Fruit fly (Drosophila melanogaster) whole organism, embryonic: ENCODE data around the gene ND-MNLL.

ENCODE experiments used
- Abd-B ChIP-seq: fragments of 200-800 bp; sonication (Bioruptor generic); optimal IDR thresholded peaks from 2 replicates; lab custom pipeline; 2018; ENCODE audit warnings: missing biosample characterization, mild to moderate bottlenecking, missing genetic modification characterization, moderate library complexity
- Atf6 ChIP-seq: fragments of 200-800 bp; sonication (Bioruptor generic); IDR thresholded peaks from 2 replicates; pipeline ENCODE4 v1.3.6; 2022; ENCODE audit warnings: missing biosample characterization, missing genetic modification characterization
- CG11093 ChIP-seq: fragments of 200-800 bp; sonication (Bioruptor generic); IDR thresholded peaks from 3 replicates; pipeline ENCODE4 v1.3.6; 2022; ENCODE audit warnings: missing biosample characterization, missing genetic modification characterization
- CG11696 ChIP-seq: fragments of 200-800 bp; sonication (Bioruptor generic); IDR thresholded peaks from 2 replicates; pipeline ENCODE4 v1.3.6; 2022; ENCODE audit warnings: missing biosample characterization, missing genetic modification characterization
- CG14050 ChIP-seq: fragments of 200-800 bp; sonication (Bioruptor generic); IDR thresholded peaks from 3 replicates; pipeline ENCODE4 v1.3.6; 2022; ENCODE audit warnings: missing biosample characterization, missing genetic modification characterization
- CG15514 ChIP-seq: fragments of 200-800 bp; sonication (Bioruptor generic); optimal IDR thresholded peaks from 3 replicates; lab custom pipeline; 2017; ENCODE audit warnings: missing biosample characterization, missing genetic modification characterization, mild to moderate bottlenecking, moderate library complexity, missing genetic modification reagents
- CG17385 ChIP-seq: fragments of 200-800 bp; sonication (Bioruptor generic); optimal IDR thresholded peaks from 3 replicates; lab custom pipeline; 2018; ENCODE audit warnings: missing biosample characterization, mild to moderate bottlenecking, missing genetic modification characterization
- CG18619 ChIP-seq: fragments of 200-800 bp; sonication (Bioruptor generic); optimal IDR thresholded peaks from 3 replicates; lab custom pipeline; 2017; ENCODE audit warnings: missing biosample characterization, mild to moderate bottlenecking, missing genetic modification characterization
- CG18764 ChIP-seq: fragments of 200-800 bp; sonication (Bioruptor generic); optimal IDR thresholded peaks from 3 replicates; lab custom pipeline; 2016; ENCODE audit warnings: missing biosample characterization, missing genetic modification characterization
- CG2120 ChIP-seq: fragments of 200-800 bp; sonication (Bioruptor generic); optimal IDR thresholded peaks from 3 replicates; lab custom pipeline; 2016; ENCODE audit warnings: missing biosample characterization, missing genetic modification characterization
- CG2678 ChIP-seq: fragments of 200-800 bp; sonication (Bioruptor generic); optimal IDR thresholded peaks from 3 replicates; lab custom pipeline; 2019; ENCODE audit warnings: missing biosample characterization, mild to moderate bottlenecking, missing genetic modification characterization, moderate library complexity
- CG42726 ChIP-seq: fragments of 200-800 bp; sonication (Bioruptor generic); IDR thresholded peaks from 2 replicates; pipeline ENCODE4 v1.3.6; 2022; ENCODE audit warnings: missing biosample characterization, missing genetic modification characterization; ENCODE audit not compliant: partially characterized antibody
- CG4820 ChIP-seq: fragments of 200-800 bp; sonication (Bioruptor generic); optimal IDR thresholded peaks from 3 replicates; lab custom pipeline; 2016; ENCODE audit warnings: missing biosample characterization, missing genetic modification characterization
- CG6175 ChIP-seq: fragments of 200-800 bp; sonication (Bioruptor generic); IDR thresholded peaks from 3 replicates; pipeline ENCODE4 v1.3.6; 2022; ENCODE audit warnings: missing biosample characterization, missing genetic modification characterization
- CG6254 ChIP-seq: fragments of 200-800 bp; sonication (Bioruptor generic); optimal IDR thresholded peaks from 3 replicates; lab custom pipeline; 2017; ENCODE audit warnings: mild to moderate bottlenecking, missing biosample characterization, missing genetic modification reagents, missing genetic modification characterization
- CG7357 ChIP-seq: fragments of 200-800 bp; sonication (Bioruptor generic); IDR thresholded peaks from 3 replicates; pipeline ENCODE4 v1.3.6; 2022; ENCODE audit warnings: missing biosample characterization, missing genetic modification characterization
- CG7556 ChIP-seq: fragments of 200-800 bp; sonication (Bioruptor generic); optimal IDR thresholded peaks from 2 replicates; lab custom pipeline; 2017; ENCODE audit warnings: missing biosample characterization, mild to moderate bottlenecking, missing genetic modification characterization
- CG7839 ChIP-seq: fragments of 200-800 bp; sonication (Bioruptor generic); optimal IDR thresholded peaks from 3 replicates; lab custom pipeline; 2018; ENCODE audit warnings: missing biosample characterization, mild to moderate bottlenecking, missing genetic modification characterization, moderate library complexity
- CG7928 ChIP-seq: fragments of 200-800 bp; sonication (Bioruptor generic); optimal IDR thresholded peaks from 2 replicates; lab custom pipeline; 2017; ENCODE audit warnings: missing biosample characterization, mild to moderate bottlenecking, missing genetic modification characterization
- CG9727 ChIP-seq: fragments of 200-800 bp; sonication (Bioruptor generic); optimal IDR thresholded peaks from 3 replicates; lab custom pipeline; 2017; ENCODE audit warnings: missing biosample characterization, mild to moderate bottlenecking, missing genetic modification characterization
- Camta ChIP-seq: fragments of 200-800 bp; sonication (Bioruptor generic); optimal IDR thresholded peaks from 2 replicates; lab custom pipeline; 2016; ENCODE audit warnings: missing biosample characterization, missing genetic modification characterization
- D19A ChIP-seq: fragments of 200-800 bp; optimal IDR thresholded peaks from 3 replicates; lab custom pipeline; 2019; ENCODE audit warnings: missing biosample characterization, mild to moderate bottlenecking, missing genetic modification characterization, moderate library complexity
- D19B ChIP-seq: fragments of 200-800 bp; sonication (Bioruptor generic); optimal IDR thresholded peaks from 2 replicates; lab custom pipeline; 2017; ENCODE audit warnings: missing biosample characterization, mild to moderate bottlenecking, missing genetic modification characterization
- Kr ChIP-seq: fragments of 200-800 bp; sonication (Bioruptor generic); optimal IDR thresholded peaks from 2 replicates; lab custom pipeline; 2017; ENCODE audit warnings: missing biosample characterization, mild to moderate bottlenecking, missing genetic modification characterization
- Lpt ChIP-seq: fragments of >200 bp; optimal IDR thresholded peaks from 2 replicates; lab custom pipeline; 2018; ENCODE audit warnings: missing biosample characterization, missing genetic modification characterization
- MESR4 ChIP-seq: fragments of 200-800 bp; sonication (Bioruptor generic); optimal IDR thresholded peaks from 2 replicates; lab custom pipeline; 2018; ENCODE audit warnings: missing biosample characterization, mild to moderate bottlenecking, missing genetic modification characterization, moderate library complexity
- NC2β ChIP-seq: fragments of 200-800 bp; sonication (Bioruptor generic); optimal IDR thresholded peaks from 2 replicates; lab custom pipeline; 2016; ENCODE audit warnings: missing biosample characterization, missing genetic modification characterization
- Poxn ChIP-seq: fragments of 200-800 bp; sonication (Bioruptor generic); IDR thresholded peaks from 2 replicates; pipeline ENCODE4 v1.3.6; 2022; ENCODE audit warnings: missing biosample characterization, missing genetic modification characterization
- Sox102F ChIP-seq: fragments of 200-800 bp; sonication (Bioruptor generic); optimal IDR thresholded peaks from 2 replicates; lab custom pipeline; 2018; ENCODE audit warnings: missing biosample characterization, mild to moderate bottlenecking, missing genetic modification characterization, moderate library complexity
- Vsx1 ChIP-seq: fragments of 200-800 bp; sonication (Bioruptor generic); optimal IDR thresholded peaks from 2 replicates; lab custom pipeline; 2017; ENCODE audit warnings: missing biosample characterization, mild to moderate bottlenecking, missing genetic modification characterization, missing genetic modification reagents
- abd-A ChIP-seq: fragments of 200-800 bp; sonication (Bioruptor generic); optimal IDR thresholded peaks from 3 replicates; lab custom pipeline; 2019; ENCODE audit warnings: missing biosample characterization, mild to moderate bottlenecking, missing genetic modification characterization, moderate library complexity
- ase ChIP-seq: fragments of 200-800 bp; sonication (Bioruptor generic); IDR thresholded peaks from 3 replicates; pipeline ENCODE4 v1.3.6; 2022; ENCODE audit warnings: missing biosample characterization, missing genetic modification characterization
- ash1 ChIP-seq: fragments of 200-800 bp; sonication (Bioruptor generic); optimal IDR thresholded peaks from 2 replicates; lab custom pipeline; 2018; ENCODE audit warnings: missing biosample characterization, mild to moderate bottlenecking, missing genetic modification characterization
- br ChIP-seq: fragments of >200 bp; optimal IDR thresholded peaks from 2 replicates; lab custom pipeline; 2017
- corto ChIP-seq: fragments of 200-800 bp; sonication (Bioruptor generic); optimal IDR thresholded peaks from 2 replicates; lab custom pipeline; 2016; ENCODE audit warnings: missing biosample characterization, mild to moderate bottlenecking, missing genetic modification characterization, moderate library complexity
- cwo ChIP-seq: fragments of 200-800 bp; sonication (Bioruptor generic); optimal IDR thresholded peaks from 3 replicates; lab custom pipeline; 2017; ENCODE audit warnings: missing biosample characterization, missing genetic modification characterization, mild to moderate bottlenecking, moderate library complexity, missing genetic modification reagents
- fru ChIP-seq: fragments of >200 bp; optimal IDR thresholded peaks from 2 replicates; lab custom pipeline; 2017
- fu2 ChIP-seq: fragments of 200-800 bp; sonication (Bioruptor generic); optimal IDR thresholded peaks from 2 replicates; lab custom pipeline; 2016; ENCODE audit warnings: missing biosample characterization, missing genetic modification characterization
- ham ChIP-seq: fragments of 200-800 bp; sonication (Bioruptor generic); IDR thresholded peaks from 2 replicates; pipeline ENCODE4 v1.3.6; 2022; ENCODE audit warnings: missing biosample characterization, missing genetic modification characterization
- hbn ChIP-seq: fragments of 200-800 bp; sonication (Bioruptor generic); IDR thresholded peaks from 2 replicates; pipeline ENCODE4 v1.3.6; 2022; ENCODE audit warnings: missing biosample characterization, missing genetic modification characterization; ENCODE audit not compliant: partially characterized antibody
- insv ChIP-seq, 2 experiments: fragments of 200-800 bp; sonication (Bioruptor generic); optimal IDR thresholded peaks; 3 replicates each; lab custom pipeline; 2016 to 2018; ENCODE audit warnings: missing biosample characterization in 2 of 2, missing genetic modification characterization in 2 of 2
- inv ChIP-seq: fragments of 200-800 bp; sonication (Bioruptor generic); IDR thresholded peaks from 2 replicates; pipeline ENCODE4 v1.3.6; 2022; ENCODE audit warnings: missing biosample characterization, missing genetic modification characterization; ENCODE audit not compliant: partially characterized antibody
- oc ChIP-seq: fragments of 200-800 bp; sonication (Bioruptor generic); optimal IDR thresholded peaks from 2 replicates; lab custom pipeline; 2018; ENCODE audit warnings: missing biosample characterization, mild to moderate bottlenecking, missing genetic modification characterization, moderate library complexity
- org-1 ChIP-seq: fragments of 200-800 bp; sonication (Bioruptor generic); optimal IDR thresholded peaks from 2 replicates; lab custom pipeline; 2017; ENCODE audit warnings: missing biosample characterization, missing genetic modification characterization
- ro ChIP-seq: fragments of 200-800 bp; sonication (Bioruptor generic); IDR thresholded peaks from 2 replicates; pipeline ENCODE4 v1.3.6; 2022; ENCODE audit warnings: missing biosample characterization, missing genetic modification characterization
- salm ChIP-seq: fragments of 200-800 bp; sonication (Bioruptor generic); optimal IDR thresholded peaks from 2 replicates; lab custom pipeline; 2018; ENCODE audit warnings: missing biosample characterization, mild to moderate bottlenecking, missing genetic modification characterization
- shn ChIP-seq: fragments of 200-800 bp; sonication (Bioruptor generic); optimal IDR thresholded peaks from 3 replicates; lab custom pipeline; 2016; ENCODE audit warnings: missing biosample characterization, missing genetic modification characterization
- so ChIP-seq: fragments of 200-800 bp; sonication (Bioruptor generic); IDR thresholded peaks from 3 replicates; pipeline ENCODE4 v1.3.6; 2022; ENCODE audit warnings: missing biosample characterization, missing genetic modification characterization
- tio ChIP-seq: fragments of 200-800 bp; sonication (Bioruptor generic); optimal IDR thresholded peaks from 2 replicates; lab custom pipeline; 2017; ENCODE audit warnings: missing biosample characterization, missing genetic modification characterization, inconsistent platforms
- unc-4 ChIP-seq: fragments of 200-800 bp; sonication (Bioruptor generic); IDR thresholded peaks from 2 replicates; pipeline ENCODE4 v1.3.6; 2022; ENCODE audit warnings: missing biosample characterization, missing genetic modification characterization; ENCODE audit not compliant: partially characterized antibody

ND-MNLL gene

DNA sequence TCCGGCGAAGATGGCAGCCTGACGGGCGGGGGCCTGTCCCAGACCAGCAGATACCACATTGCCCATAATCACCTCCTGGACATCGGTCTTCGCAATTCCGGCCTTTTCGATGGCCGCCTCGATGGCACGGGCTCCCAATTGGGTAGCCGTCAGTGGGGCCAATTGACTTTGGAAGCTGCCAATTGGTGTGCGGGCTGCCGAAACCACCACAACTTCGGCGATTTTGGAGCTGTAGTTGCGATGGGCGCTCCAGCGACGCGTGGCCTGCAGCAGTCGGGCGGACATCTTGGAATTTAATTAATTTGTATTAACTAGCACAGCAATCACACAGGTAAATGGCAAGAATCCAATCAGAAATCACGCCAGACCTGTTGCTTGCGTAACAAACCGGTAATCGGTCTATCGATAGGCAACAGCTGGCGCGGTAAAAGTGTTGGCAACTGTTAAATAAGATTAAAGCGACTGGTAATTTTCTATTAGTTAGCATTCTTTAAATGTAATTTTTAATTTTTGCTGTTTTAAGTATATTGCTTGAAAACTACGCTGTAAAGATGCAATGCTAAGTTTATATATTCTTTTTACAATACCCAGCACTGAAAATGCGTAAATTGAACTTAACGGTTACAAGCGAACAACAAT, 5.1 kb downstream of the ND-MNLL start, which contains the start of gene Acat1 (continued):
- TF ChIP-seq fru = no peak
- 0 out of 3 replicates have a peak, but pooled peaks have one; percentile 12 for TF ChIP-seq so (GFP tag; lab: Robert Waterston, UW)
- TF ChIP-seq ash1 (GFP tag; lab: Kevin White, UChicago) = no peak
- TF ChIP-seq CG2120 (GFP tag; lab: Kevin White, UChicago) = peak; percentile 80
- no peak for TF ChIP-seq CG7928 (GFP tag; lab: Kevin White, UChicago)
- peak; percentile 15 for TF ChIP-seq CG18619 (GFP tag; lab: Kevin White, UChicago)
- no peak for TF ChIP-seq CG7357 (GFP tag; lab: Robert Waterston, UW)
- TF ChIP-seq CG7556 (GFP tag; lab: Kevin White, UChicago) = peak; percentile 58
- no peak for TF ChIP-seq br (lab: Kevin White, UChicago)
- peak; percentile 25 for TF ChIP-seq Camta
- TF ChIP-seq ase (GFP tag; lab: Robert Waterston, UW) = no peak
- no peak for TF ChIP-seq Vsx1 (GFP tag; lab: Kevin White, UChicago)
- TF ChIP-seq D19A (tag; lab: Kevin White, UChicago) = peak; percentile 46
- TF ChIP-seq cwo = peak; percentile 32
- TF ChIP-seq CG2678 (tag; lab: Kevin White, UChicago) = peak; percentile 58
- no peak for TF ChIP-seq CG11093 (GFP tag; lab: Robert Waterston, UW)
- no peak for TF ChIP-seq Lpt
- TF ChIP-seq CG42726 = no peak
- peak; percentile 12 for TF ChIP-seq Abd-B (GFP tag; lab: Kevin White, UChicago)
- TF ChIP-seq hbn (GFP tag; lab: Robert Waterston, UW) = peak; percentile 18; the same call in 1 of the 2 replicates
- no peak for TF ChIP-seq CG6175 (GFP tag; lab: Robert Waterston, UW)
- peak; percentile 25; the same call in 1 of the 2 replicates for TF ChIP-seq inv (GFP tag; lab: Robert Waterston, UW)
- TF ChIP-seq ro (GFP tag; lab: Robert Waterston, UW) = no peak
- no peak for TF ChIP-seq oc (tag; lab: Kevin White, UChicago)
- TF ChIP-seq NC2β (GFP tag; lab: Kevin White, UChicago) = peak; percentile 38
- peak; percentile 34 for TF ChIP-seq CG4820 (GFP tag; lab: Kevin White, UChicago)
- TF ChIP-seq fu2 (GFP tag; lab: Kevin White, UChicago) = peak; percentile 25
- peak; percentile 49 for TF ChIP-seq corto (GFP tag; lab: Kevin White, UChicago)
- TF ChIP-seq Sox102F = peak; percentile 69
- no peak for TF ChIP-seq CG17385 (GFP tag; lab: Kevin White, UChicago)
- TF ChIP-seq CG11696 (GFP tag; lab: Robert Waterston, UW) = no peak
- peak; percentile 65 for TF ChIP-seq MESR4 (GFP tag; lab: Kevin White, UChicago)
- no peak; the same call in 2 of the 3 replicates for TF ChIP-seq CG14050 (GFP tag; lab: Robert Waterston, UW)
- TF ChIP-seq ham = no peak
- no peak for TF ChIP-seq org-1 (GFP tag; lab: Kevin White, UChicago)
- TF ChIP-seq insv (GFP tag; optimal IDR thresholded peaks at IDR 0.05; lab: Kevin White, UChicago) = peak; percentile 56 to 94
- TF ChIP-seq Kr = no peak
- TF ChIP-seq CG9727 = peak; percentile 59
- no peak for TF ChIP-seq D19B (GFP tag; lab: Kevin White, UChicago)
- TF ChIP-seq CG18764 (GFP tag; lab: Kevin White, UChicago) = peak; percentile 15
- TF ChIP-seq CG6254 (GFP tag; lab: Kevin White, UChicago) = no peak
- peak; percentile 66 for TF ChIP-seq CG15514
- peak; percentile 50; the same call in 1 of the 2 replicates for TF ChIP-seq unc-4 (GFP tag; lab: Robert Waterston, UW)
- no peak; the same call in 1 of the 2 replicates for TF ChIP-seq Atf6
- TF ChIP-seq tio (GFP tag; lab: Kevin White, UChicago) = peak; percentile 40
- no peak for TF ChIP-seq Poxn (GFP tag; lab: Robert Waterston, UW)
- TF ChIP-seq salm = no peak
- no peak for TF ChIP-seq CG7839 (tag; lab: Kevin White, UChicago)
- no peak for TF ChIP-seq shn (GFP tag; lab: Kevin White, UChicago)
- no peak for TF ChIP-seq abd-A (tag; lab: Kevin White, UChicago)
